Worm (Caenorhabditis elegans) whole organism, midembryonic: ENCODE data around the gene Y37E11AL.1.

ENCODE experiments used
- T22C8.4 ChIP-seq: fragments of 200-800 bp; sonication (Bioruptor generic); IDR thresholded peaks from 2 replicates; pipeline ENCODE4 v1.3.6; 2022; ENCODE audit warnings: missing genetic modification characterization, missing compliant biosample characterization
- flt-1 ChIP-seq: fragments of 200-800 bp; sonication (Bioruptor generic); IDR thresholded peaks from 2 replicates; pipeline ENCODE4 v1.3.6; 2022; ENCODE audit warnings: missing genetic modification characterization, missing compliant biosample characterization
- klf-2 ChIP-seq: fragments of 200-800 bp; sonication (Bioruptor generic); conservative IDR thresholded peaks from 2 replicates; pipeline ENCODE4 v1.3.6; 2022; ENCODE audit warnings: missing genetic modification reagents, missing genetic modification characterization, missing compliant biosample characterization
- med-1 ChIP-seq: sonication (generic microtip); optimal IDR thresholded peaks from 2 replicates; lab custom pipeline; 2017; ENCODE audit warnings: missing genetic modification characterization, mild to moderate bottlenecking, missing compliant biosample characterization, antibody characterized with exemption, missing genetic modification reagents; ENCODE audit not compliant: insufficient read depth
- ref-1 ChIP-seq: fragments of 200-800 bp; sonication (Bioruptor generic); conservative IDR thresholded peaks from 2 replicates; pipeline ENCODE4 v1.3.6; 2022; ENCODE audit warnings: missing genetic modification reagents, missing genetic modification characterization, missing compliant biosample characterization
- tab-1 ChIP-seq: fragments of 200-800 bp; sonication (Bioruptor generic); IDR thresholded peaks from 2 replicates; pipeline ENCODE4 v1.3.6; 2022; ENCODE audit warnings: missing genetic modification characterization, missing compliant biosample characterization
- ztf-23 ChIP-seq: fragments of 200-800 bp; sonication (Bioruptor generic); IDR thresholded peaks from 2 replicates; pipeline ENCODE4 v1.3.6; 2022; ENCODE audit warnings: missing genetic modification reagents, missing genetic modification characterization, missing compliant biosample characterization
- ztf-29 ChIP-seq: fragments of 200-800 bp; sonication (Bioruptor generic); IDR thresholded peaks from 2 replicates; pipeline ENCODE4 v1.3.6; 2022; ENCODE audit warnings: missing genetic modification reagents, missing genetic modification characterization, missing compliant biosample characterization

- TF ChIP-seq ztf-23 (GFP tag; lab: Robert Waterston, UW) (no peak), klf-2 (GFP tag; lab: Robert Waterston, UW) (no peak), flt-1 (no peak), ref-1 (no peak), T22C8.4 (GFP tag; lab: Robert Waterston, UW) (no peak), ztf-29 (GFP tag; lab: Robert Waterston, UW) (no peak), tab-1 (GFP tag; lab: Robert Waterston, UW) (no peak), med-1 (GFP tag; lab: Kevin White, UChicago) (no peak)
Observed at ce11 chrIV:3755355-3755754, 46.1 kb downstream of the Y37E11AL.1 start, which contains the start of gene Y37E11AR.7.
